Worm (Caenorhabditis elegans): ENCODE results near the gene clec-48.

DNA sequence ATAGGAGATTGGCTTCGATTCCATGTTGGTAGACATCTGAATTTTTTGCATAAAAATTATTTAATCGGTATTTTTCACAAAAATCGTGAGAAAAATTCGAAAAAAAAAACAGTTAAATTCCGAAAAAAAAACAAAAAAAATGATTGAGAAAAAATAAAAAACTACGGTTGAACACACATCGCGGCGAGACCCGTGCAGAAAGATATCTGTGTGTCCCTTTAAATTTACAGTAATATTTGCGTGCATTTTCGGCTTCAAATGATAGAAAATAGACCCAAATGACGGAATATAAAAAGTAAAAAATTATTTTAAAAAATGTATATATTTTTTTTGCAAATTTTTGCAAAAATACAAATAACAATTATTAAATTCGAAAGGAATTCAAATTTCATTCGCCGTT is 20.1 kb upstream of the clec-48 start:
- TF ChIP-seq lin-26 (GFP tag; IDR thresholded peaks at IDR 0.05) (no peak), cebp-1 (GFP tag; IDR thresholded peaks at IDR 0.05) (no peak), cebp-1 (tag; optimal IDR thresholded peaks at IDR 0.05) (no peak), F57C9.4 (tag; optimal IDR thresholded peaks at IDR 0.05) (no peak), lag-1 (GFP tag; IDR thresholded peaks at IDR 0.05) (no peak), ama-1 (optimal IDR thresholded peaks at IDR 0.05) (no peak), ama-1 (GFP tag; optimal IDR thresholded peaks at IDR 0.05) (no peak), C06A6.2 (GFP tag; conservative IDR thresholded peaks at IDR 0.05) (no peak), snpc-1.3 (tag; optimal IDR thresholded peaks at IDR 0.05; ENCODE audit: insufficient read depth) (no peak), akir-1 (GFP tag; optimal IDR thresholded peaks at IDR 0.05) (no peak), hlh-26 (GFP tag; conservative IDR thresholded peaks at IDR 0.05) (no peak), F33H1.4 (GFP tag; IDR thresholded peaks at IDR 0.05) (peak; percentile 85), rec-8 (tag; optimal IDR thresholded peaks at IDR 0.05) (no peak)

All from whole organism, young adult.